Fruit fly (Drosophila melanogaster) whole organism, embryonic: ENCODE results near the gene kibra.

Experiments
- ATbp ChIP-seq: fragments of 200-800 bp; sonication (Bioruptor generic); optimal IDR thresholded peaks from 2 replicates; lab custom pipeline; 2017; ENCODE audit warnings: missing biosample characterization, mild to moderate bottlenecking, missing genetic modification characterization, missing genetic modification reagents
- Abd-B ChIP-seq: fragments of 200-800 bp; sonication (Bioruptor generic); optimal IDR thresholded peaks from 2 replicates; lab custom pipeline; 2018; ENCODE audit warnings: missing biosample characterization, mild to moderate bottlenecking, missing genetic modification characterization, moderate library complexity
- Asciz ChIP-seq: fragments of 200-800 bp; sonication (Bioruptor generic); optimal IDR thresholded peaks from 2 replicates; lab custom pipeline; 2017; ENCODE audit warnings: missing biosample characterization, mild to moderate bottlenecking, missing genetic modification characterization, missing genetic modification reagents
- CG10147 ChIP-seq: fragments of 200-800 bp; sonication (Bioruptor generic); optimal IDR thresholded peaks from 2 replicates; lab custom pipeline; 2019; ENCODE audit warnings: missing biosample characterization, mild to moderate bottlenecking, missing genetic modification characterization, moderate library complexity
- CG14441 ChIP-seq: fragments of 200-800 bp; sonication (Bioruptor generic); IDR thresholded peaks from 2 replicates; pipeline ENCODE4 v1.3.6; 2022; ENCODE audit warnings: missing biosample characterization, missing genetic modification characterization
- CG15479 ChIP-seq: fragments of 200-800 bp; sonication (Bioruptor generic); optimal IDR thresholded peaks from 3 replicates; lab custom pipeline; 2019; ENCODE audit warnings: missing biosample characterization, mild to moderate bottlenecking, missing genetic modification characterization, moderate library complexity
- CG1602 ChIP-seq: fragments of 200-800 bp; sonication (Bioruptor generic); optimal IDR thresholded peaks from 3 replicates; lab custom pipeline; 2016; ENCODE audit warnings: missing biosample characterization, missing genetic modification characterization
- CG18262 ChIP-seq: fragments of 200-800 bp; optimal IDR thresholded peaks from 3 replicates; lab custom pipeline; 2019; ENCODE audit warnings: missing biosample characterization, mild to moderate bottlenecking, missing genetic modification characterization, moderate library complexity
- CG18476 ChIP-seq: fragments of 200-800 bp; sonication (Bioruptor generic); optimal IDR thresholded peaks from 2 replicates; lab custom pipeline; 2016; ENCODE audit warnings: missing biosample characterization, mild to moderate bottlenecking, missing genetic modification characterization
- CG2712 ChIP-seq: fragments of 200-800 bp; optimal IDR thresholded peaks from 3 replicates; lab custom pipeline; 2019; ENCODE audit warnings: missing biosample characterization, mild to moderate bottlenecking, missing genetic modification characterization, moderate library complexity
- CG3995 ChIP-seq: fragments of 200-800 bp; sonication (Bioruptor generic); optimal IDR thresholded peaks from 3 replicates; lab custom pipeline; 2016; ENCODE audit warnings: missing biosample characterization, missing genetic modification characterization
- CG43689 ChIP-seq: fragments of 200-800 bp; sonication (Bioruptor generic); IDR thresholded peaks from 2 replicates; pipeline ENCODE4 v1.3.6; 2022; ENCODE audit warnings: missing biosample characterization, missing genetic modification characterization
- CG6175 ChIP-seq: fragments of 200-800 bp; sonication (Bioruptor generic); IDR thresholded peaks from 3 replicates; pipeline ENCODE4 v1.3.6; 2022; ENCODE audit warnings: missing biosample characterization, missing genetic modification characterization
- CG6765 ChIP-seq: fragments of 200-800 bp; sonication (Bioruptor generic); optimal IDR thresholded peaks from 3 replicates; lab custom pipeline; 2017; ENCODE audit warnings: missing biosample characterization, mild to moderate bottlenecking, missing genetic modification characterization
- CG6813 ChIP-seq: fragments of 200-800 bp; sonication (Bioruptor generic); optimal IDR thresholded peaks from 2 replicates; lab custom pipeline; 2017; ENCODE audit warnings: missing biosample characterization, missing genetic modification characterization, mild to moderate bottlenecking, moderate library complexity, missing genetic modification reagents
- CrebB ChIP-seq: fragments of 200-800 bp; sonication (Bioruptor generic); optimal IDR thresholded peaks from 3 replicates; lab custom pipeline; 2018; ENCODE audit warnings: missing biosample characterization, mild to moderate bottlenecking, missing genetic modification characterization
- D19A ChIP-seq: fragments of 200-800 bp; optimal IDR thresholded peaks from 3 replicates; lab custom pipeline; 2019; ENCODE audit warnings: missing biosample characterization, mild to moderate bottlenecking, missing genetic modification characterization, moderate library complexity
- Dip3 ChIP-seq: fragments of 200-800 bp; sonication (Bioruptor generic); optimal IDR thresholded peaks from 3 replicates; lab custom pipeline; 2016; ENCODE audit warnings: missing biosample characterization, missing genetic modification characterization
- Drgx ChIP-seq: fragments of 200-800 bp; sonication (Bioruptor generic); IDR thresholded peaks from 2 replicates; pipeline ENCODE4 v1.3.6; 2022; ENCODE audit warnings: missing biosample characterization, missing genetic modification characterization
- Elba2 ChIP-seq: fragments of 200-800 bp; sonication (Bioruptor generic); optimal IDR thresholded peaks from 3 replicates; lab custom pipeline; 2016; ENCODE audit warnings: missing biosample characterization, missing genetic modification characterization
- HLH54F ChIP-seq: fragments of 200-800 bp; sonication (Bioruptor generic); optimal IDR thresholded peaks from 3 replicates; lab custom pipeline; 2016; ENCODE audit warnings: missing biosample characterization, missing genetic modification characterization
- MTF-1 ChIP-seq: fragments of 200-800 bp; sonication (Bioruptor generic); optimal IDR thresholded peaks from 2 replicates; lab custom pipeline; 2018; ENCODE audit warnings: missing biosample characterization, mild to moderate bottlenecking, missing genetic modification characterization, borderline replicate concordance
- Mad ChIP-seq: fragments of 200-800 bp; sonication (Bioruptor generic); optimal IDR thresholded peaks from 2 replicates; lab custom pipeline; 2016; ENCODE audit warnings: missing biosample characterization, missing genetic modification characterization
- Med ChIP-seq: fragments of 200-800 bp; sonication (Bioruptor generic); peaks from one replicate; lab custom pipeline; 2016; ENCODE audit warnings: missing biosample characterization, missing genetic modification characterization, mild to moderate bottlenecking, inconsistent platforms, moderate library complexity
- Oli ChIP-seq: fragments of 200-800 bp; sonication (Bioruptor generic); optimal IDR thresholded peaks from 2 replicates; lab custom pipeline; 2018; ENCODE audit warnings: missing biosample characterization, mild to moderate bottlenecking, missing genetic modification characterization, moderate library complexity
- Ravus ChIP-seq: fragments of 200-800 bp; sonication (Bioruptor generic); IDR thresholded peaks from 2 replicates; pipeline ENCODE4 v1.3.6; 2022; ENCODE audit warnings: missing biosample characterization, missing genetic modification characterization
- Ssrp ChIP-seq: fragments of 200-800 bp; sonication (Bioruptor generic); optimal IDR thresholded peaks from 2 replicates; lab custom pipeline; 2018; ENCODE audit warnings: missing biosample characterization, mild to moderate bottlenecking, missing genetic modification characterization, moderate library complexity
- bab2 ChIP-seq: fragments of 200-800 bp; sonication (Bioruptor generic); optimal IDR thresholded peaks from 2 replicates; lab custom pipeline; 2016; ENCODE audit warnings: missing biosample characterization, missing genetic modification characterization
- caup ChIP-seq: fragments of 200-800 bp; sonication (Bioruptor generic); optimal IDR thresholded peaks from 3 replicates; lab custom pipeline; 2017; ENCODE audit warnings: missing biosample characterization, mild to moderate bottlenecking, missing genetic modification characterization, moderate library complexity; ENCODE audit not compliant: severe bottlenecking
- chif ChIP-seq, 2 experiments: fragments of 200-800 bp; sonication (Bioruptor generic); optimal IDR thresholded peaks; 3 replicates each; lab custom pipeline; 2016; ENCODE audit warnings: missing biosample characterization in 2 of 2, missing genetic modification characterization in 2 of 2
- corto ChIP-seq: fragments of 200-800 bp; sonication (Bioruptor generic); optimal IDR thresholded peaks from 2 replicates; lab custom pipeline; 2016; ENCODE audit warnings: missing biosample characterization, mild to moderate bottlenecking, missing genetic modification characterization, moderate library complexity
- dan ChIP-seq: fragments of 200-800 bp; sonication (Bioruptor generic); IDR thresholded peaks from 2 replicates; pipeline ENCODE4 v1.3.6; 2022; ENCODE audit warnings: missing biosample characterization, missing genetic modification characterization
- dimm ChIP-seq: fragments of 200-800 bp; sonication (Bioruptor generic); IDR thresholded peaks from 2 replicates; pipeline ENCODE4 v1.3.6; 2022; ENCODE audit warnings: missing biosample characterization, missing genetic modification characterization
- dpn ChIP-seq, 2 experiments: fragments of 200-800 bp; sonication (Bioruptor generic); optimal IDR thresholded peaks; 3 replicates each; lab custom pipeline; 2016; ENCODE audit warnings: missing biosample characterization in 2 of 2, missing genetic modification characterization in 2 of 2
- fd64A ChIP-seq: fragments of 200-800 bp; sonication (Bioruptor generic); optimal IDR thresholded peaks from 3 replicates; lab custom pipeline; 2018; ENCODE audit warnings: missing biosample characterization, mild to moderate bottlenecking, missing genetic modification characterization
- hbn ChIP-seq: fragments of 200-800 bp; sonication (Bioruptor generic); IDR thresholded peaks from 2 replicates; pipeline ENCODE4 v1.3.6; 2022; ENCODE audit warnings: missing biosample characterization, missing genetic modification characterization; ENCODE audit not compliant: partially characterized antibody
- her ChIP-seq: fragments of 200-800 bp; sonication (Bioruptor generic); optimal IDR thresholded peaks from 2 replicates; lab custom pipeline; 2016; ENCODE audit warnings: missing biosample characterization, missing genetic modification characterization
- insv ChIP-seq, 2 experiments: fragments of 200-800 bp; sonication (Bioruptor generic); optimal IDR thresholded peaks; 3 replicates each; lab custom pipeline; 2016 to 2018; ENCODE audit warnings: missing biosample characterization in 2 of 2, missing genetic modification characterization in 2 of 2
- ken ChIP-seq: fragments of 200-800 bp; sonication (Bioruptor generic); IDR thresholded peaks from 3 replicates; pipeline ENCODE4 v1.3.6; 2022; ENCODE audit warnings: missing biosample characterization, missing genetic modification characterization
- knrl ChIP-seq: fragments of 200-800 bp; sonication (Bioruptor generic); IDR thresholded peaks from 3 replicates; pipeline ENCODE4 v1.3.6; 2022; ENCODE audit warnings: missing biosample characterization, missing genetic modification characterization; ENCODE audit not compliant: partially characterized antibody
- phol ChIP-seq: fragments of 200-800 bp; sonication (Bioruptor generic); optimal IDR thresholded peaks from 3 replicates; lab custom pipeline; 2018; ENCODE audit warnings: missing biosample characterization, mild to moderate bottlenecking, missing genetic modification characterization, moderate library complexity
- psq ChIP-seq: fragments of 200-800 bp; sonication (Bioruptor generic); optimal IDR thresholded peaks from 2 replicates; lab custom pipeline; 2017; ENCODE audit warnings: missing biosample characterization, missing genetic modification characterization
- sens ChIP-seq: fragments of 200-800 bp; sonication (Bioruptor generic); peaks from one replicate; lab custom pipeline; 2016; ENCODE audit warnings: missing biosample characterization, missing genetic modification characterization
- stwl ChIP-seq: fragments of 200-800 bp; sonication (Bioruptor generic); optimal IDR thresholded peaks from 3 replicates; lab custom pipeline; 2018; ENCODE audit warnings: missing biosample characterization, mild to moderate bottlenecking, missing genetic modification characterization, moderate library complexity
- sug ChIP-seq: fragments of 200-800 bp; optimal IDR thresholded peaks from 2 replicates; lab custom pipeline; 2019; ENCODE audit warnings: missing biosample characterization, mild to moderate bottlenecking, missing genetic modification characterization, moderate library complexity
- tap ChIP-seq: fragments of 200-800 bp; optimal IDR thresholded peaks from 3 replicates; lab custom pipeline; 2019; ENCODE audit warnings: missing biosample characterization, mild to moderate bottlenecking, missing genetic modification characterization, moderate library complexity
- usp ChIP-seq: fragments of >200 bp; optimal IDR thresholded peaks from 2 replicates; lab custom pipeline; 2017; ENCODE audit warnings: missing biosample characterization, missing genetic modification characterization
- vfl ChIP-seq: fragments of 200-800 bp; sonication (Bioruptor generic); optimal IDR thresholded peaks from 2 replicates; lab custom pipeline; 2016; ENCODE audit warnings: missing biosample characterization, missing genetic modification characterization
- zfh1 ChIP-seq: fragments of 200-800 bp; sonication (Bioruptor generic); IDR thresholded peaks from 3 replicates; pipeline ENCODE4 v1.3.6; 2022; ENCODE audit warnings: missing biosample characterization, missing genetic modification characterization

The kibra gene

DNA sequence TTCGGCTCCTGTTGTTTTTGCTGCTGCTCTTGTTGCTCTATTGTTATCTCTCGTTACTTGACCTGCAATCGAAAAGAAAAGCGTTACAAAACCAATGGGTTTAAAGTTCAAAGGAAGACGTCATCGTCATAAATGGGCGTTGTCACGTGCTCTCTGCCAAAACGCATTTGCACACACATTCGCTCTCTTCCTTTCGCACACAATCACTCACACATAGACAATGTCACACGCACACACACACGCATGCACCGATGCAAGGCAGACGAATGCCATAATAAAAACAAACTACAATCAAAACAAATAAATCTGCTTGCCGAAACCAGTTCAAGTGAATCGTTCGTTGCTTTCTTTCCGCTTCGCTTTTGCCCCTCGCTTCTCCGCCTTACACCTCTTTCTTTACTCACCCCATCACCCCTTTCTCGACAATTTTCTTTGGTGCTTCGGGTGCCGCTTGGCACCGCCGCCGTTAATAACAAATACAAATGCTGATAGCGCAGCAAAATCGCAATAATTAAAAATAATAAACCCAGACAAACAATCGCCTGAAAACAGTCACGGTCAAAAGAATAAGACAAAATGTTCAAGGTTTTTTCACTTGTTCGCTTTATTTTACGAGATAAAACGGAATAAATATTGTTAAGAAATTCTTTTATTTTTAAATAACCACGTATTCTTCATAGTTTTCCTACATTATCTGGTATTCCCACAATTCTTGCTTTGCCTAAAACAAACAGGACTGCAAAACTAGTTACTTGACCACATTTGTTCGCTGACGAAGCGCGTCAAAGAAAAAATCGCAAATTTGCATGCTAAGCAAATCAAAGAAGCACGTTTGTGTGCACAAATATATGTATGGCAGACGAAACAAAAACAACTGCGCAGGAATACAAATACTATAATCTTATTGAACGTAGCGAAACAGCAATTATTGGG is 74.5 kb downstream of the kibra start (continued):
- peak; percentile 22 for TF ChIP-seq Ssrp (tag; lab: Kevin White, UChicago)
- TF ChIP-seq tap (tag; lab: Kevin White, UChicago) = no peak
- TF ChIP-seq sens (GFP tag; lab: Kevin White, UChicago) = peak; percentile 89
- TF ChIP-seq CG6813 = no peak
- TF ChIP-seq CG18262 (tag; lab: Kevin White, UChicago) = peak; percentile 43
- no peak for TF ChIP-seq hbn (GFP tag; lab: Robert Waterston, UW)
- TF ChIP-seq knrl (GFP tag; lab: Robert Waterston, UW) = no peak
- TF ChIP-seq stwl (tag; lab: Kevin White, UChicago) = no peak
- TF ChIP-seq Asciz (GFP tag; lab: Kevin White, UChicago) = peak; percentile 24
- peak; percentile 12 for TF ChIP-seq CG18476 (GFP tag; lab: Kevin White, UChicago)
- no peak for TF ChIP-seq dan
- TF ChIP-seq HLH54F (GFP tag; lab: Kevin White, UChicago) = peak; percentile 17
- peak; percentile 9 for TF ChIP-seq CG3995
- TF ChIP-seq CG2712 (tag; lab: Kevin White, UChicago) = peak; percentile 16
- TF ChIP-seq phol = peak; percentile 34
- no peak for TF ChIP-seq CG6175
- no peak for TF ChIP-seq dimm (GFP tag; lab: Robert Waterston, UW)
- TF ChIP-seq Oli (tag; lab: Kevin White, UChicago) = no peak
- peak; percentile 74 for TF ChIP-seq corto (GFP tag; lab: Kevin White, UChicago)
- peak; percentile 10 for TF ChIP-seq CG10147 (GFP tag; lab: Kevin White, UChicago)
- no peak for TF ChIP-seq usp (GFP tag; lab: Kevin White, UChicago)
- TF ChIP-seq dpn (GFP tag; optimal IDR thresholded peaks at IDR 0.05; lab: Kevin White, UChicago) = peak in 1 of 2 experiments; percentile 21
- TF ChIP-seq Elba2 = no peak
- no peak for TF ChIP-seq CG14441 (GFP tag; lab: Robert Waterston, UW)
- no peak for TF ChIP-seq caup
- no peak for TF ChIP-seq insv (GFP tag; optimal IDR thresholded peaks at IDR 0.05; lab: Kevin White, UChicago)
- TF ChIP-seq zfh1 (GFP tag; lab: Robert Waterston, UW) = no peak
- TF ChIP-seq Dip3 (GFP tag; lab: Kevin White, UChicago) = peak; percentile 2
- TF ChIP-seq CG1602 (GFP tag; lab: Kevin White, UChicago) = no peak
- TF ChIP-seq Drgx = peak; percentile 79
- no peak for TF ChIP-seq her (GFP tag; lab: Kevin White, UChicago)
- TF ChIP-seq CG6765 (GFP tag; lab: Kevin White, UChicago) = peak; percentile 38
- peak; percentile 9 for TF ChIP-seq fd64A (GFP tag; lab: Kevin White, UChicago)
- TF ChIP-seq bab2 (GFP tag; lab: Kevin White, UChicago) = peak; percentile 24
- TF ChIP-seq Ravus (GFP tag; lab: Robert Waterston, UW) = no peak
- TF ChIP-seq sug (tag; lab: Kevin White, UChicago) = no peak
- no peak for TF ChIP-seq CrebB (tag; lab: Kevin White, UChicago)
- TF ChIP-seq Med (GFP tag; lab: Kevin White, UChicago) = peak; percentile 62
- TF ChIP-seq D19A = no peak
- no peak for TF ChIP-seq MTF-1 (GFP tag; lab: Kevin White, UChicago)
- peak; percentile 66 for TF ChIP-seq psq (GFP tag; lab: Kevin White, UChicago)
- TF ChIP-seq ken (GFP tag; lab: Robert Waterston, UW) = 0 out of 3 replicates have a peak, but pooled peaks have one; percentile 13
- TF ChIP-seq CG15479 (GFP tag; lab: Kevin White, UChicago) = peak; percentile 26
- no peak for TF ChIP-seq vfl
- no peak for TF ChIP-seq Abd-B (GFP tag; lab: Kevin White, UChicago)
- TF ChIP-seq ATbp = peak; percentile 3
- TF ChIP-seq CG43689 = no peak
- TF ChIP-seq Mad (GFP tag; lab: Kevin White, UChicago) = no peak
- TF ChIP-seq chif (GFP tag; optimal IDR thresholded peaks at IDR 0.05; lab: Kevin White, UChicago) = peak; percentile 8 to 27
